Fruit fly (Drosophila melanogaster): ENCODE measurements around the gene CG17754.
A peak's percentile ranks its signal among the peaks of the same experiment; 100 is the strongest.

CG17754 gene

dm6 chrX:9223182-9223581 is 27.0 kb upstream of the CG17754 start, which contains the start of gene t (continued):
- TF ChIP-seq dsx (GFP tag; optimal IDR thresholded peaks at IDR 0.05; ENCODE audit: poor library complexity, severe bottlenecking), result no peak
- no peak for TF ChIP-seq acj6 (GFP tag; optimal IDR thresholded peaks at IDR 0.05)
- no peak for TF ChIP-seq CG4318 (GFP tag; optimal IDR thresholded peaks at IDR 0.05)
- no peak for TF ChIP-seq CG6792 (GFP tag; optimal IDR thresholded peaks at IDR 0.05)
- no peak for TF ChIP-seq CG11762 (GFP tag; optimal IDR thresholded peaks at IDR 0.05; ENCODE audit: insufficient read depth)
- no peak for TF ChIP-seq Sox15 (GFP tag; optimal IDR thresholded peaks at IDR 0.05)
- no peak for TF ChIP-seq CG3919 (GFP tag; optimal IDR thresholded peaks at IDR 0.05)
- no peak for TF ChIP-seq CG3032 (tag; optimal IDR thresholded peaks at IDR 0.05)
- TF ChIP-seq CG11294 (GFP tag; IDR thresholded peaks at IDR 0.05), result peak; percentile 35; the same call in 1 of the 2 replicates
- TF ChIP-seq Smox (GFP tag; optimal IDR thresholded peaks at IDR 0.05), result no peak
- no peak for TF ChIP-seq CG6854 (GFP tag; optimal IDR thresholded peaks at IDR 0.05)
- no peak for TF ChIP-seq CG31627 (GFP tag; optimal IDR thresholded peaks at IDR 0.05)
- peak; percentile 16 for TF ChIP-seq CG16779 (tag; optimal IDR thresholded peaks at IDR 0.05)

- no peak for TF ChIP-seq CG9139 (GFP tag; optimal IDR thresholded peaks at IDR 0.05)
- no peak for TF ChIP-seq Gug (GFP tag; IDR thresholded peaks at IDR 0.05)
- no peak for TF ChIP-seq CG8119 (GFP tag; IDR thresholded peaks at IDR 0.05)
- no peak for TF ChIP-seq cyc (GFP tag; optimal IDR thresholded peaks at IDR 0.05)
- TF ChIP-seq CG1621 (tag; optimal IDR thresholded peaks at IDR 0.05), result no peak
- no peak for TF ChIP-seq achi (GFP tag; optimal IDR thresholded peaks at IDR 0.05)
- no peak for TF ChIP-seq fd85E (GFP tag; optimal IDR thresholded peaks at IDR 0.05)
- no peak for TF ChIP-seq svp (GFP tag)
- no peak for TF ChIP-seq Hr39 (GFP tag; optimal IDR thresholded peaks at IDR 0.05)
- no peak for TF ChIP-seq CG10669 (GFP tag; optimal IDR thresholded peaks at IDR 0.05)
- no peak for TF ChIP-seq vri (GFP tag; optimal IDR thresholded peaks at IDR 0.05)
- TF ChIP-seq CG6276 (GFP tag; optimal IDR thresholded peaks at IDR 0.05), result no peak
- no peak for TF ChIP-seq CG6808 (GFP tag; optimal IDR thresholded peaks at IDR 0.05)
- no peak for TF ChIP-seq CG11762 (GFP tag; optimal IDR thresholded peaks at IDR 0.05; ENCODE audit: insufficient read depth)
- no peak for TF ChIP-seq spab (GFP tag; optimal IDR thresholded peaks at IDR 0.05)
- no peak for TF ChIP-seq CG3919 (GFP tag; optimal IDR thresholded peaks at IDR 0.05)
- no peak for TF ChIP-seq Blimp-1 (GFP tag; optimal IDR thresholded peaks at IDR 0.05)
Observed at dm6 chrX:9224423-9224822, 25.8 kb upstream of the CG17754 start.

dm6 chrX:9225137-9225536 is 25.1 kb upstream of the CG17754 start, which contains the start of gene CG15370:
TSS of gene CG15370 (plus strand) at chrX:9225437.
- no peak for TF ChIP-seq CG34406 (GFP tag; optimal IDR thresholded peaks at IDR 0.05)

DNA sequence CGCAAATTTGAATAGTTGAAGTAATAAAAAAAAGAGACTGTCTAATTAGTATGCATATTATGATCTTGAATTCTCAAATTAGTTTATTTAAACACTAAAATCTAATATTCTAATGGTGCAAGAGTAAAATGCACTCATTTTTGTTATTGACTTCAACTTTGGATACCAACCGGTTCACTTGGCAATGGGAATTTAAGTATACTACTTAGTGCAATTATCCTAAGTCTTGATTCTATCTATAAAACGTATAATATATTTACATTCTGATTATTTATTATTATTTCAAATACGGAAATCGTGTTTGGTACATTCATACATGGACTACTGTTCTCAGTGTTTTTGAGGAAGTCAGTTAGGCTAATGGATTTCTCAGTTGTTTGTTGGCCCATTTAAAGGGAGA is 23.4 kb upstream of the CG17754 start, which contains the start of gene Gr8a:
Gr8a (plus strand) TSS at position 301 of the 400 bp plus-strand sequence.
- no peak for TF ChIP-seq CG6854 (GFP tag; optimal IDR thresholded peaks at IDR 0.05)
- no peak for TF ChIP-seq Eip93F (GFP tag; optimal IDR thresholded peaks at IDR 0.05)
- TF ChIP-seq achi (GFP tag; optimal IDR thresholded peaks at IDR 0.05), result no peak
- no peak for TF ChIP-seq ss (GFP tag; optimal IDR thresholded peaks at IDR 0.05)
- no peak for TF ChIP-seq fd85E (GFP tag; optimal IDR thresholded peaks at IDR 0.05)
- TF ChIP-seq CG4318 (GFP tag; optimal IDR thresholded peaks at IDR 0.05), result no peak
- no peak for TF ChIP-seq dac (GFP tag; optimal IDR thresholded peaks at IDR 0.05)
- TF ChIP-seq esn (GFP tag; optimal IDR thresholded peaks at IDR 0.05), result no peak
- no peak for TF ChIP-seq Hr38 (GFP tag; optimal IDR thresholded peaks at IDR 0.05)
- TF ChIP-seq CG11294 (GFP tag; IDR thresholded peaks at IDR 0.05), result no peak
- no peak for TF ChIP-seq cyc (GFP tag; optimal IDR thresholded peaks at IDR 0.05)
- no peak for TF ChIP-seq Gug (GFP tag; IDR thresholded peaks at IDR 0.05)
- TF ChIP-seq vri (GFP tag; optimal IDR thresholded peaks at IDR 0.05), result no peak
- TF ChIP-seq CG10669 (GFP tag; optimal IDR thresholded peaks at IDR 0.05), result no peak
- no peak for TF ChIP-seq Eip75B (GFP tag; optimal IDR thresholded peaks at IDR 0.05)
- TF ChIP-seq fkh (GFP tag; optimal IDR thresholded peaks at IDR 0.05), result no peak
- no peak for TF ChIP-seq CG15336 (GFP tag; IDR thresholded peaks at IDR 0.05)
- TF ChIP-seq Blimp-1 (GFP tag; optimal IDR thresholded peaks at IDR 0.05), result no peak
- TF ChIP-seq Sox14 (GFP tag; optimal IDR thresholded peaks at IDR 0.05), result no peak
- TF ChIP-seq CG10631 (GFP tag; optimal IDR thresholded peaks at IDR 0.05), result no peak
